Worm (Caenorhabditis elegans): ENCODE measurements around the gene T23D5.3.

Gene T23D5.3

DNA sequence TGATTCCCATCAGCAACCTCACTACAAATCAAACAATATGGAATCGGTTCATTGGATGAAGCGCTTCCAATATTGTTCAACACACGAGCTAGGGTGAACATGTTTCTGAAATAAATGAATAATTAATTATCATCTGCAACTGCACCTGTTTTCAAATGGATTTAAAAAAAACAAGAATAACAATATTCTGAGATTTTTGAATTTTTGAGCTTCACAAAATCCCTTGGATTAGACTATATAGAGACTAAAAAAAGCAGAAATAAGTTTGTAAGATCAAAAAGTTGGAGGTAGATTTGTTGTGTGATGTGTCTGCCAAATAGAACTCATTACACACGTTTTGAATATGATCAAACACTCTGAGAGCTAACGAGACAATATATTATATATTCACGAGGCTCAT is 33.7 kb downstream of the T23D5.3 start, which contains the start of gene nhr-199:
nhr-199 (minus strand) TSS at position 101 of the 400 bp plus-strand sequence.
- TF ChIP-seq zip-2 (tag; optimal IDR thresholded peaks at IDR 0.05): no peak
- TF ChIP-seq cey-2 (tag; optimal IDR thresholded peaks at IDR 0.05; ENCODE audit: borderline replicate concordance, insufficient read depth): no peak
- no peak for TF ChIP-seq pqm-1 (tag; optimal IDR thresholded peaks at IDR 0.05)
- no peak for TF ChIP-seq nhr-77 (tag; optimal IDR thresholded peaks at IDR 0.05)
- no peak for TF ChIP-seq daf-12 (tag; optimal IDR thresholded peaks at IDR 0.05)
- TF ChIP-seq unc-62 (GFP tag; optimal IDR thresholded peaks at IDR 0.05 in 1 of 2): no peak
- TF ChIP-seq unc-62 (tag; optimal IDR thresholded peaks at IDR 0.05): no peak
- no peak for TF ChIP-seq Y5F2A.4 (GFP tag; optimal IDR thresholded peaks at IDR 0.05)
- no peak for TF ChIP-seq hlh-30 (tag; optimal IDR thresholded peaks at IDR 0.05; ENCODE audit: insufficient read depth)
- TF ChIP-seq rbr-2 (tag; optimal IDR thresholded peaks at IDR 0.05): no peak
- no peak for TF ChIP-seq Y75B8A.6 (GFP tag; IDR thresholded peaks at IDR 0.05)
- TF ChIP-seq F44E2.7 (GFP tag; IDR thresholded peaks at IDR 0.05): no peak
- TF ChIP-seq nhr-76 (tag; optimal IDR thresholded peaks at IDR 0.05): no peak
- no peak for TF ChIP-seq T26A8.4 (GFP tag; IDR thresholded peaks at IDR 0.05)
- no peak for TF ChIP-seq R02D3.7 (tag; optimal IDR thresholded peaks at IDR 0.05)
- TF ChIP-seq sdz-12 (GFP tag; optimal IDR thresholded peaks at IDR 0.05): no peak
- TF ChIP-seq ceh-28 (tag; optimal IDR thresholded peaks at IDR 0.05): no peak

ce11 chrV:15698099-15698498 is 35.4 kb downstream of the T23D5.3 start, which contains the start of gene srx-29:
Gene srx-29 (minus strand): TSS chrV:15698199.
- no peak for TF ChIP-seq lin-1 (GFP tag; IDR thresholded peaks at IDR 0.05)
- no peak for TF ChIP-seq ztf-11 (tag; optimal IDR thresholded peaks at IDR 0.05)
- no peak for TF ChIP-seq jun-1 (tag; optimal IDR thresholded peaks at IDR 0.05)
- TF ChIP-seq F37D6.2 (tag; optimal IDR thresholded peaks at IDR 0.05): no peak

ce11 chrV:15693682-15694081 is 39.8 kb downstream of the T23D5.3 start, which contains the start of gene nhr-198:
Gene nhr-198 (plus strand): TSS chrV:15693994.
- TF ChIP-seq jun-1 (tag; optimal IDR thresholded peaks at IDR 0.05) (no peak), lin-38 (GFP tag; IDR thresholded peaks at IDR 0.05) (no peak)

ce11 chrV:15689952-15690351 is 43.5 kb downstream of the T23D5.3 start, which contains the start of gene nhr-268:
Gene nhr-268 (plus strand): TSS chrV:15690252.
- TF ChIP-seq ZK546.5 (tag; optimal IDR thresholded peaks at IDR 0.05): no peak
- TF ChIP-seq ZK337.2 (GFP tag; IDR thresholded peaks at IDR 0.05): no peak
- TF ChIP-seq F26F4.8 (GFP tag; conservative IDR thresholded peaks at IDR 0.05): no peak
- no peak for TF ChIP-seq Y48G9A.11 (GFP tag; IDR thresholded peaks at IDR 0.05)
- no peak for TF ChIP-seq dmd-9 (GFP tag; IDR thresholded peaks at IDR 0.05)
- TF ChIP-seq dmd-8 (GFP tag; IDR thresholded peaks at IDR 0.05): no peak
- TF ChIP-seq lin-15B (tag; optimal IDR thresholded peaks at IDR 0.05): no peak
- no peak for TF ChIP-seq R02D3.7 (tag; optimal IDR thresholded peaks at IDR 0.05)
- no peak for TF ChIP-seq lin-13 (GFP tag; optimal IDR thresholded peaks at IDR 0.05)
- no peak for TF ChIP-seq zfp-3 (GFP tag; conservative IDR thresholded peaks at IDR 0.05)
- no peak for TF ChIP-seq unc-39 (tag; optimal IDR thresholded peaks at IDR 0.05)
- TF ChIP-seq daf-16 (GFP tag; optimal IDR thresholded peaks at IDR 0.05): no peak
- TF ChIP-seq daf-16 (tag; optimal IDR thresholded peaks at IDR 0.05): no peak
- no peak for TF ChIP-seq ceh-20 (GFP tag; IDR thresholded peaks at IDR 0.05)
- TF ChIP-seq aly-2 (tag; optimal IDR thresholded peaks at IDR 0.05): no peak
- no peak for TF ChIP-seq unc-62 (GFP tag; optimal IDR thresholded peaks at IDR 0.05 in 1 of 2)
- no peak for TF ChIP-seq unc-62 (tag; optimal IDR thresholded peaks at IDR 0.05)
- no peak for TF ChIP-seq F49E8.2 (tag; optimal IDR thresholded peaks at IDR 0.05; ENCODE audit: borderline replicate concordance)
- no peak for TF ChIP-seq duxl-1 (tag; optimal IDR thresholded peaks at IDR 0.05; ENCODE audit: poor library complexity)

Data from whole organism, L4 larva.